Worm (Caenorhabditis elegans) whole organism, late embryonic: ENCODE measurements around the gene B0250.7.

ENCODE experiments used
- ceh-14 ChIP-seq: sonication (generic microtip); optimal IDR thresholded peaks from 2 replicates; lab custom pipeline; 2016; ENCODE audit warnings: missing genotype, missing genetic modification characterization, missing compliant biosample characterization
- ceh-18 ChIP-seq: sonication (generic microtip); optimal IDR thresholded peaks from 2 replicates; lab custom pipeline; 2016; ENCODE audit warnings: missing genetic modification characterization, missing compliant biosample characterization
- elt-2 ChIP-seq: sonication (generic microtip); optimal IDR thresholded peaks from 2 replicates; lab custom pipeline; 2016; ENCODE audit warnings: missing genetic modification reagents, missing genetic modification characterization, missing compliant biosample characterization
- mec-3 ChIP-seq: sonication (generic microtip); optimal IDR thresholded peaks from 2 replicates; lab custom pipeline; 2016; ENCODE audit warnings: borderline replicate concordance, missing genetic modification characterization, missing compliant biosample characterization
- nfya-1 ChIP-seq: sonication (generic microtip); optimal IDR thresholded peaks from 2 replicates; lab custom pipeline; 2017; ENCODE audit warnings: missing genetic modification characterization, mild to moderate bottlenecking, missing compliant biosample characterization, antibody characterized with exemption, moderate library complexity
- nhr-11 ChIP-seq: fragments of 150-350 bp; optimal IDR thresholded peaks from 2 replicates; lab custom pipeline; 2014; ENCODE audit warnings: missing biosample characterization, missing genetic modification characterization
- pha-4 ChIP-seq: fragments of 150-350 bp; optimal IDR thresholded peaks from 2 replicates; lab custom pipeline; 2018; ENCODE audit warnings: missing biosample characterization, missing genetic modification reagents, missing genetic modification characterization
- pqm-1 ChIP-seq: sonication (generic microtip); optimal IDR thresholded peaks from 2 replicates; lab custom pipeline; 2016; ENCODE audit warnings: missing genetic modification characterization, missing compliant biosample characterization
- sox-4 ChIP-seq: sonication (generic microtip); optimal IDR thresholded peaks from 2 replicates; lab custom pipeline; 2017; ENCODE audit warnings: mild to moderate bottlenecking, missing genetic modification characterization, inconsistent platforms, missing compliant biosample characterization
- tbx-2 ChIP-seq: sonication (generic microtip); optimal IDR thresholded peaks from 2 replicates; lab custom pipeline; 2016; ENCODE audit warnings: missing genetic modification characterization, missing compliant biosample characterization
- tbx-7 ChIP-seq: sonication (generic microtip); optimal IDR thresholded peaks from 2 replicates; lab custom pipeline; 2016; ENCODE audit warnings: missing genotype, missing genetic modification characterization, missing compliant biosample characterization
- unc-55 ChIP-seq: sonication (generic microtip); optimal IDR thresholded peaks from 2 replicates; lab custom pipeline; 2017; ENCODE audit warnings: missing biosample characterization, missing genetic modification reagents, missing genetic modification characterization

- TF ChIP-seq elt-2 (tag; lab: Kevin White, UChicago) (no peak), pqm-1 (tag; lab: Kevin White, UChicago) (no peak), tbx-2 (tag; lab: Kevin White, UChicago) (no peak), tbx-7 (tag; lab: Kevin White, UChicago) (no peak), ceh-18 (tag; lab: Kevin White, UChicago) (no peak), mec-3 (tag; lab: Kevin White, UChicago) (no peak), pha-4 (no peak), ceh-14 (no peak), nhr-11 (tag; lab: Kevin White, UChicago) (no peak), unc-55 (GFP tag; lab: Kevin White, UChicago) (no peak), sox-4 (tag; lab: Kevin White, UChicago) (no peak), nfya-1 (no peak)
Measured at ce11 chrV:20504997-20505396, 29.1 kb upstream of the B0250.7 start, which contains the start of gene Y38H6C.4.
